Fruit fly (Drosophila melanogaster): ENCODE measurements around the gene Or65b.

- no peak for TF ChIP-seq insv (optimal IDR thresholded peaks at IDR 0.05)
- no peak for TF ChIP-seq psq (optimal IDR thresholded peaks at IDR 0.05)
- no peak for TF ChIP-seq ttk (optimal IDR thresholded peaks at IDR 0.05)
- no peak for TF ChIP-seq h (optimal IDR thresholded peaks at IDR 0.05)
- TF ChIP-seq Sin3A (optimal IDR thresholded peaks at IDR 0.05) = no peak
Measured at dm6 chr3L:6349976-6350375, 24.6 kb downstream of the Or65b start, which contains the start of gene Sfp65A.

Data from Kc167 (cell line).